Fruit fly (Drosophila melanogaster): ENCODE results near the gene pns.

The pns gene

dm6 chr3L:1502086-1502893 lies 34.6 kb upstream of the pns start, which contains the start of the genes hfp and Psa (continued):
- TF ChIP-seq CG2875 (GFP tag; optimal IDR thresholded peaks at IDR 0.05) = no peak
- TF ChIP-seq gt (GFP tag; IDR thresholded peaks at IDR 0.05) = no peak
- TF ChIP-seq grn (GFP tag; optimal IDR thresholded peaks at IDR 0.05) = no peak
- peak; percentile 37; the same call in 1 of the 2 replicates for TF ChIP-seq MBD-R2 (GFP tag; IDR thresholded peaks at IDR 0.05)
- no peak for TF ChIP-seq ap (GFP tag; IDR thresholded peaks at IDR 0.05)
- TF ChIP-seq Hr39 (optimal IDR thresholded peaks at IDR 0.05) = no peak
- no peak for TF ChIP-seq CG14667 (GFP tag; IDR thresholded peaks at IDR 0.05)
- peak; percentile 27 for TF ChIP-seq CG14710 (tag; optimal IDR thresholded peaks at IDR 0.05)
- TF ChIP-seq CG8478 (optimal IDR thresholded peaks at IDR 0.05) = no peak
- peak; percentile 82 for TF ChIP-seq Myb (GFP tag; optimal IDR thresholded peaks at IDR 0.05)
- TF ChIP-seq exex (tag; optimal IDR thresholded peaks at IDR 0.05) = no peak
- peak; percentile 35 for TF ChIP-seq CG34376 (GFP tag; optimal IDR thresholded peaks at IDR 0.05)
- TF ChIP-seq CG10274 (GFP tag; optimal IDR thresholded peaks at IDR 0.05) = no peak
- TF ChIP-seq h (optimal IDR thresholded peaks at IDR 0.05) = no peak
- no peak for TF ChIP-seq CG32772 (GFP tag; IDR thresholded peaks at IDR 0.05)
- TF ChIP-seq CG10979 (tag; optimal IDR thresholded peaks at IDR 0.05) = no peak
- no peak for TF ChIP-seq Deaf1 (tag; optimal IDR thresholded peaks at IDR 0.05)
- TF ChIP-seq inv (GFP tag; IDR thresholded peaks at IDR 0.05; ENCODE audit: partially characterized antibody) = peak; percentile 35; the same call in 1 of the 2 replicates
- TF ChIP-seq CG9609 (GFP tag; optimal IDR thresholded peaks at IDR 0.05) = no peak
- TF ChIP-seq ato (GFP tag; IDR thresholded peaks at IDR 0.05; ENCODE audit: partially characterized antibody) = peak; percentile 78
- no peak for TF ChIP-seq zfh2 (GFP tag; optimal IDR thresholded peaks at IDR 0.05)
- no peak for TF ChIP-seq Mrtf (GFP tag; IDR thresholded peaks at IDR 0.05)
- TF ChIP-seq Hr3 (GFP tag; optimal IDR thresholded peaks at IDR 0.05) = no peak
- no peak for TF ChIP-seq maf-S (GFP tag; optimal IDR thresholded peaks at IDR 0.05)
- TF ChIP-seq tll (GFP tag; optimal IDR thresholded peaks at IDR 0.05) = no peak
- no peak for TF ChIP-seq E2f1 (GFP tag; IDR thresholded peaks at IDR 0.05)
- TF ChIP-seq CG7928 (GFP tag; optimal IDR thresholded peaks at IDR 0.05) = no peak
- TF ChIP-seq CG31365 (tag; optimal IDR thresholded peaks at IDR 0.05) = no peak
- no peak for TF ChIP-seq stc (GFP tag; IDR thresholded peaks at IDR 0.05)
- TF ChIP-seq Opbp (GFP tag; IDR thresholded peaks at IDR 0.05; ENCODE audit: partially characterized antibody) = peak; percentile 76; the same call in 2 of the 3 replicates
- no peak for TF ChIP-seq NfI (GFP tag; optimal IDR thresholded peaks at IDR 0.05)
- TF ChIP-seq CG10565 (GFP tag; optimal IDR thresholded peaks at IDR 0.05) = no peak
- TF ChIP-seq ftz-f1 (GFP tag; optimal IDR thresholded peaks at IDR 0.05) = peak; percentile 45
- TF ChIP-seq chif (GFP tag; optimal IDR thresholded peaks at IDR 0.05) = no peak
- no peak for TF ChIP-seq CG33213 (GFP tag; optimal IDR thresholded peaks at IDR 0.05)
- peak; percentile 69 for TF ChIP-seq crol (GFP tag; IDR thresholded peaks at IDR 0.05)
- no peak for TF ChIP-seq CG12299 (tag; optimal IDR thresholded peaks at IDR 0.05)
- no peak for TF ChIP-seq CG7372 (GFP tag; IDR thresholded peaks at IDR 0.05)
- TF ChIP-seq luna (GFP tag; optimal IDR thresholded peaks at IDR 0.05) = no peak
- peak; percentile 83 for TF ChIP-seq pzg (GFP tag; optimal IDR thresholded peaks at IDR 0.05)
- TF ChIP-seq BtbVII (GFP tag; optimal IDR thresholded peaks at IDR 0.05) = no peak
- peak; percentile 53 for TF ChIP-seq CG7271 (tag; optimal IDR thresholded peaks at IDR 0.05)
- TF ChIP-seq CG10209 (GFP tag; optimal IDR thresholded peaks at IDR 0.05) = no peak
- TF ChIP-seq bowl (GFP tag; IDR thresholded peaks at IDR 0.05) = no peak
- TF ChIP-seq dmrt99B (tag; optimal IDR thresholded peaks at IDR 0.05) = no peak
- no peak for TF ChIP-seq bab2 (GFP tag; optimal IDR thresholded peaks at IDR 0.05)
- peak; percentile 50 for TF ChIP-seq CG12659 (GFP tag; optimal IDR thresholded peaks at IDR 0.05)
- no peak for TF ChIP-seq CTCF (GFP tag; optimal IDR thresholded peaks at IDR 0.05)
- TF ChIP-seq CG34224 (GFP tag; IDR thresholded peaks at IDR 0.05; ENCODE audit: partially characterized antibody) = peak; percentile 77
- TF ChIP-seq Hsf (GFP tag; optimal IDR thresholded peaks at IDR 0.05) = no peak
- no peak for TF ChIP-seq gem (tag; optimal IDR thresholded peaks at IDR 0.05)

All from whole organism, embryonic.